Worm (Caenorhabditis elegans): ENCODE results near the gene F54C9.7.
A peak's percentile ranks its signal among the peaks of the same experiment; 100 is the strongest.

Gene F54C9.7

DNA sequence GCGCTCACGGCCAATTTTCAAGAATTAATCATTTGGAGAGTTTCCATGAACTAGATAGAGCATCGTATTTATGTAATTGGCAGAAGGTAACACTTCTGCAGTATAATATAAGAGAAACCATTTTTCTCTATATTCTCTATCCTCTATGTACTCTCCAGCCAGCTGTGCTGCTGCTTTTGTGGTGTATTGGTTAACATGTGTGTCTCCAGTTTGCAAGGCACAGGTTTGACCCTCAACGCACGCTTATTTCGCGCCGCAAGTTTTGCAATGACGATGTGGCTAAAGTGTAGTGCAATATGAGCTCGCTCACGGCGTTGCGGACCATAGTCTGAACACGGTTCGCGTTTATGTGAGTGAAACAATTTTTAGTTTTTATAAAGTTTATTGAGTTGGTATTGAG is 26.2 kb upstream of the F54C9.7 start:
- TF ChIP-seq ceh-13 (GFP tag; optimal IDR thresholded peaks at IDR 0.05) (peak; percentile 76), F13C5.2 (tag; optimal IDR thresholded peaks at IDR 0.05) (peak; percentile 86), tbx-11 (GFP tag; IDR thresholded peaks at IDR 0.05) (peak; percentile 91), ama-1 (optimal IDR thresholded peaks at IDR 0.05) (no peak), pes-1 (GFP tag; IDR thresholded peaks at IDR 0.05) (peak; percentile 90), hmg-4 (GFP tag; optimal IDR thresholded peaks at IDR 0.05) (peak; percentile 93), ets-7 (tag; optimal IDR thresholded peaks at IDR 0.05) (peak; percentile 74), tra-4 (tag; optimal IDR thresholded peaks at IDR 0.05) (peak; percentile 70), sea-1 (GFP tag; conservative IDR thresholded peaks at IDR 0.05) (peak; percentile 85), hnd-1 (tag; optimal IDR thresholded peaks at IDR 0.05) (peak; percentile 74), tbx-37 (GFP tag; conservative IDR thresholded peaks at IDR 0.05) (peak; percentile 82), aly-1 (tag; optimal IDR thresholded peaks at IDR 0.05) (peak; percentile 84), scrt-1 (GFP tag; IDR thresholded peaks at IDR 0.05) (peak; percentile 92), hmbx-1 (tag; optimal IDR thresholded peaks at IDR 0.05) (peak; percentile 77), flt-1 (GFP tag; IDR thresholded peaks at IDR 0.05) (peak; percentile 92), ceh-36 (tag; optimal IDR thresholded peaks at IDR 0.05) (peak; percentile 90), B0310.2 (tag; optimal IDR thresholded peaks at IDR 0.05) (peak; percentile 81)

DNA sequence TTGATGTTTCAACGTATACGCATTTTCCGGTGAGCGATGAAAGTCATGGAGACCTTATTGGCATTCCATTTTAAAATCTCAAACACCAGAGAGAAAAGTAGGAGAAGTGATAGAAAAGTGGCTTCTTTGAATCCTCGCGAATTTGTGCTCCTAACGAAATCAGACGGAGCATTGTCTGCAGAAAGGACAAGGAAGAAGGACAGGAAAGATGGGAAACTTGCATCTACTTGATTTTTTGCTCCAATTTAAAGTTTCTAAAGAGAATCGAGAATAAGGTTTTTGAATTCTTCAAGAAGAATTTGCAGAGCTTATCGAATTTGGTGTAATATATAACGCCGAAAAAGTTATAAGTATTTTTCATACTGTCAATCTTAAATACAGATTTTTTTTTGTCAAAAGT is 22.0 kb upstream of the F54C9.7 start:
- TF ChIP-seq ets-7 (tag; optimal IDR thresholded peaks at IDR 0.05) (no peak), flt-1 (GFP tag; IDR thresholded peaks at IDR 0.05) (no peak), ceh-36 (tag; optimal IDR thresholded peaks at IDR 0.05) (no peak), hmg-4 (GFP tag; optimal IDR thresholded peaks at IDR 0.05) (no peak), tbx-11 (GFP tag; IDR thresholded peaks at IDR 0.05) (no peak), hnd-1 (tag; optimal IDR thresholded peaks at IDR 0.05) (no peak), tra-4 (tag; optimal IDR thresholded peaks at IDR 0.05) (no peak), pes-1 (GFP tag; IDR thresholded peaks at IDR 0.05) (no peak), scrt-1 (GFP tag; IDR thresholded peaks at IDR 0.05) (no peak), hmbx-1 (tag; optimal IDR thresholded peaks at IDR 0.05) (no peak), F13C5.2 (tag; optimal IDR thresholded peaks at IDR 0.05) (no peak), B0310.2 (tag; optimal IDR thresholded peaks at IDR 0.05) (no peak), sea-1 (GFP tag; conservative IDR thresholded peaks at IDR 0.05) (no peak)

DNA sequence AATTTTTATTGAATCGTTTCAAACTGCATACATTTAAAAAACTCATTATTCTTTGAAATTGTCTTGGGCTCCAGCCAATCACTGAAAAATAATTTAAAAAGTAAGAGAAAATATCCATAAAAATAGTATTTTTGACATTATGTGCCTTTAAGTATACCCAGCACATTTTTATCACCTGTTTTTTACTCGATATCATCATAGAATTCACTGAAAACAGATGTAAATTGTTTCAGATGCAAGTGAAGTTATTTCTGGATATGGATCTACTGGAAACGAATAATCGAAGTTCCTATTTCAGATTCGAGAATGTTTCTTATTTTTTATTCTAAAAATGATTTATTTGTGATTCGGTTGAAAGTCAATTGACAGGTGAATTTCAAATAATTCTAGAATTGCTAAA is 18.6 kb upstream of the F54C9.7 start:
- TF ChIP-seq pes-1 (GFP tag; IDR thresholded peaks at IDR 0.05) (no peak), tbx-11 (GFP tag; IDR thresholded peaks at IDR 0.05) (no peak), ama-1 (optimal IDR thresholded peaks at IDR 0.05) (no peak), scrt-1 (GFP tag; IDR thresholded peaks at IDR 0.05) (no peak), ets-7 (tag; optimal IDR thresholded peaks at IDR 0.05) (no peak), aly-1 (tag; optimal IDR thresholded peaks at IDR 0.05) (no peak), hnd-1 (tag; optimal IDR thresholded peaks at IDR 0.05) (no peak), flt-1 (GFP tag; IDR thresholded peaks at IDR 0.05) (no peak), B0310.2 (tag; optimal IDR thresholded peaks at IDR 0.05) (no peak), F13C5.2 (tag; optimal IDR thresholded peaks at IDR 0.05) (no peak), hmg-4 (GFP tag; optimal IDR thresholded peaks at IDR 0.05) (no peak), ceh-13 (GFP tag; optimal IDR thresholded peaks at IDR 0.05) (no peak), tbx-37 (GFP tag; conservative IDR thresholded peaks at IDR 0.05) (no peak), ceh-36 (tag; optimal IDR thresholded peaks at IDR 0.05) (no peak), tra-4 (tag; optimal IDR thresholded peaks at IDR 0.05) (no peak), hmbx-1 (tag; optimal IDR thresholded peaks at IDR 0.05) (no peak), sea-1 (GFP tag; conservative IDR thresholded peaks at IDR 0.05) (no peak)

DNA sequence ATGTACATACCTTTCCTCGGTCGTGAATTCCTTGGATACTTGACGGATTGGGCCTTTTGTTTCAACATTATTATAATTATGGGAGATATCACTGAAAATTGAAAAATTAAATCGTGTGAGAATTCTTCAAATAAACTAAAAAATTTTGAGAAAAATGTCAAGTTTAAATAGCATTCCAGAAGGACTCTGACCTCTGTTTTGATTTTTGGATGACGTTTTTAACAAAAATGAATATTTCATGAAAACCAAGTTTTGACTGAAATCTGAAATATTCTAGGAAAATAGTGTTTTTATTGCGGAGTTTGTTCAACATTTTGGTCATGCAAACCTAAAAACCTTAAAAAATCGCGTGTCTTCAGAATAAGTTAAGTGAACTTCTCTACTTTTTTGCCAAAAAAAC is 17.0 kb upstream of the F54C9.7 start, which contains the start of gene glb-27:
glb-27 (minus strand) TSS at position 101 of the 400 bp plus-strand sequence.
- TF ChIP-seq pes-1 (GFP tag; IDR thresholded peaks at IDR 0.05): no peak
- no peak for TF ChIP-seq aly-1 (tag; optimal IDR thresholded peaks at IDR 0.05)
- TF ChIP-seq tbx-11 (GFP tag; IDR thresholded peaks at IDR 0.05): no peak
- no peak for TF ChIP-seq hmg-4 (GFP tag; optimal IDR thresholded peaks at IDR 0.05)
- TF ChIP-seq ama-1 (optimal IDR thresholded peaks at IDR 0.05): no peak
- TF ChIP-seq ceh-36 (tag; optimal IDR thresholded peaks at IDR 0.05): no peak

DNA sequence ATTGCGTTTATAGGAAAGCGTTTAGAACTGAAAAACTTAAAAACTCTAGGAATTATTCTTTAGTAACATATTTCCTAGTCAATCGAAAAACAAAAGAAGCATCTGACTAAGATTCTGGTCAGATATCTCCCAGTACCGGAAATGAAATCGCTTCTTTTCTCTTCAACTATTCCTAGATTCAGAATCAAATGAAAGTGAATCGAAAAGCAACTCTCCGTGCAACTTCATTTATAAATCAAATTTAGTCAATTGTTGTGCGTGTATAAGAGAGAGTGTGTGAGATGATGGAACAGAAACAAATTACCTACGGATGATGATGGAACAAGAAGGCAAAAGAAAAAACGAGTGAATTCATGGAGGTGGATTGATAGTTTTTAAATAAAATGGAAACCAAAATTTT is 14.0 kb upstream of the F54C9.7 start:
- no peak for TF ChIP-seq sea-1 (GFP tag; conservative IDR thresholded peaks at IDR 0.05)
- TF ChIP-seq aly-1 (tag; optimal IDR thresholded peaks at IDR 0.05): no peak
- TF ChIP-seq tbx-11 (GFP tag; IDR thresholded peaks at IDR 0.05): no peak
- no peak for TF ChIP-seq ama-1 (optimal IDR thresholded peaks at IDR 0.05)
- TF ChIP-seq tra-4 (tag; optimal IDR thresholded peaks at IDR 0.05): no peak
- no peak for TF ChIP-seq B0310.2 (tag; optimal IDR thresholded peaks at IDR 0.05)
- TF ChIP-seq hmbx-1 (tag; optimal IDR thresholded peaks at IDR 0.05): no peak
- TF ChIP-seq scrt-1 (GFP tag; IDR thresholded peaks at IDR 0.05): no peak
- no peak for TF ChIP-seq pes-1 (GFP tag; IDR thresholded peaks at IDR 0.05)
- TF ChIP-seq tbx-37 (GFP tag; conservative IDR thresholded peaks at IDR 0.05): no peak

DNA sequence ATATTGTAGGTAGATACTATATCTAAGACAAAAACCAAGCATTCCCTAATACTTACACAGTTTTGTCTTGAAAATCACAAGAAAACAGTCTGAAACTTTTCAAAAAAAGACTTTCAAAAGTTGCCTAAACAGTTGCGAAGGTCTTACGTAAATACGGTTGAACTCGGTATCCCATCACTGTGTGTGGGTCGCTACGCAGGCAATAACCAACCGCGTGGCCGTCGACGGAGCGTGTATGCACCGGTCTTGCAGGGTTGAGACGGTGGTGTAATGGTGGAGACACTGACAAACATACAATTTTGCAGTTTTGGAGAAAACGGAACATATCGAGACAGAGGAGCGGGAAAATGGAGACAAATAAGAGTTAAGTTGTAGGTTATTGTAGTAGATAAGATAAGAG is 11.9 kb upstream of the F54C9.7 start, which contains the start of gene iff-2:
iff-2 (minus strand) TSS at position 141 of the 400 bp plus-strand sequence.
- TF ChIP-seq ceh-36 (tag; optimal IDR thresholded peaks at IDR 0.05) (peak; percentile 9), hmg-4 (GFP tag; optimal IDR thresholded peaks at IDR 0.05) (peak; percentile 84), ets-7 (tag; optimal IDR thresholded peaks at IDR 0.05) (peak; percentile 8), pes-1 (GFP tag; IDR thresholded peaks at IDR 0.05) (no peak), hmbx-1 (tag; optimal IDR thresholded peaks at IDR 0.05) (no peak), sea-1 (GFP tag; conservative IDR thresholded peaks at IDR 0.05) (peak; percentile 70), tbx-37 (GFP tag; conservative IDR thresholded peaks at IDR 0.05) (peak; percentile 35), aly-1 (tag; optimal IDR thresholded peaks at IDR 0.05) (peak; percentile 69), tra-4 (tag; optimal IDR thresholded peaks at IDR 0.05) (peak; percentile 50), flt-1 (GFP tag; IDR thresholded peaks at IDR 0.05) (peak; percentile 57; the same call in 1 of the 2 replicates), F13C5.2 (tag; optimal IDR thresholded peaks at IDR 0.05) (peak; percentile 95), ceh-13 (GFP tag; optimal IDR thresholded peaks at IDR 0.05) (no peak), B0310.2 (tag; optimal IDR thresholded peaks at IDR 0.05) (no peak), scrt-1 (GFP tag; IDR thresholded peaks at IDR 0.05) (0 out of 2 replicates have a peak, but pooled peaks have one; percentile 55), hnd-1 (tag; optimal IDR thresholded peaks at IDR 0.05) (no peak)

DNA sequence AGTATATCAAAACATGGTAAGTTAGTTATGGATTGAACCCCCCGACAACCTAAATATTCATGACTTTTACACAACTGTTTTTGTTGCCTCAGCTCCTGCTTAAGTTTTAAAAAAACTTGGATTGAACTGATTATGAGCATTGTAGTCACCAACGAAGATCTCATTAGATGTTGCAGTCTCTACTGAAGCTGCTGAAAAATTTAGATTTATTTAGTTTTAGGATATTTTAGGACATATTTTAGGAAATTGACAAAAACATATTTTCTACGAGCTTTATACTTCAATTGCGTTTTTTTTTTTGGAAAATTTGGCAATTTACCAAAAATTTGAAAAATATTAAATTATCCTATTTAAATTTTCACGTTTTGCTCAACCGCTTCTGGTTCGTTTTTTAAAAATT is 11.1 kb upstream of the F54C9.7 start, which contains the start of gene F54C9.14:
F54C9.14 (plus strand) TSS at position 301 of the 400 bp plus-strand sequence.
- TF ChIP-seq hnd-1 (tag; optimal IDR thresholded peaks at IDR 0.05): no peak
- TF ChIP-seq pes-1 (GFP tag; IDR thresholded peaks at IDR 0.05): no peak
- TF ChIP-seq tbx-37 (GFP tag; conservative IDR thresholded peaks at IDR 0.05): no peak
- TF ChIP-seq sea-1 (GFP tag; conservative IDR thresholded peaks at IDR 0.05): no peak
- no peak for TF ChIP-seq ceh-36 (tag; optimal IDR thresholded peaks at IDR 0.05)
- TF ChIP-seq tra-4 (tag; optimal IDR thresholded peaks at IDR 0.05): no peak
- no peak for TF ChIP-seq ama-1 (optimal IDR thresholded peaks at IDR 0.05)
- no peak for TF ChIP-seq B0310.2 (tag; optimal IDR thresholded peaks at IDR 0.05)
- no peak for TF ChIP-seq aly-1 (tag; optimal IDR thresholded peaks at IDR 0.05)
- no peak for TF ChIP-seq ceh-13 (GFP tag; optimal IDR thresholded peaks at IDR 0.05)
- TF ChIP-seq F13C5.2 (tag; optimal IDR thresholded peaks at IDR 0.05): no peak
- TF ChIP-seq flt-1 (GFP tag; IDR thresholded peaks at IDR 0.05): no peak
- TF ChIP-seq hmg-4 (GFP tag; optimal IDR thresholded peaks at IDR 0.05): no peak
- no peak for TF ChIP-seq scrt-1 (GFP tag; IDR thresholded peaks at IDR 0.05)
- TF ChIP-seq tbx-11 (GFP tag; IDR thresholded peaks at IDR 0.05): no peak
- TF ChIP-seq hmbx-1 (tag; optimal IDR thresholded peaks at IDR 0.05): no peak
- no peak for TF ChIP-seq ets-7 (tag; optimal IDR thresholded peaks at IDR 0.05)
